Fruit fly (Drosophila melanogaster) whole organism, adult: ENCODE measurements around the gene CG16711.
A peak's percentile ranks its signal among the peaks of the same experiment; 100 is the strongest.

ENCODE experiments used
- CG11617 ChIP-seq: fragments of 200-800 bp; sonication (Bioruptor generic); optimal IDR thresholded peaks from 2 replicates; lab custom pipeline; 2017; ENCODE audit warnings: mild to moderate bottlenecking, missing biosample characterization, missing genetic modification reagents, missing genetic modification characterization
- CG5204 ChIP-seq: fragments of 200-800 bp; sonication (Bioruptor generic); optimal IDR thresholded peaks from 2 replicates; lab custom pipeline; 2016; ENCODE audit warnings: missing biosample characterization, missing genetic modification characterization
- Crg-1 ChIP-seq: fragments of 200-800 bp; sonication (Bioruptor generic); optimal IDR thresholded peaks from 2 replicates; lab custom pipeline; 2016; ENCODE audit warnings: missing biosample characterization, missing genetic modification characterization
- Hr96 ChIP-seq: fragments of 200-800 bp; sonication (Bioruptor generic); optimal IDR thresholded peaks from 2 replicates; lab custom pipeline; 2016; ENCODE audit warnings: missing biosample characterization, missing genetic modification characterization
- bab1 ChIP-seq: fragments of 200-800 bp; sonication (Bioruptor generic); optimal IDR thresholded peaks from 3 replicates; lab custom pipeline; 2019; ENCODE audit warnings: missing biosample characterization, mild to moderate bottlenecking, missing genetic modification characterization, moderate library complexity
- cnc ChIP-seq, 2 experiments: fragments of >200 bp; optimal IDR thresholded peaks; 2 replicates each; lab custom pipeline; 2017
- kay ChIP-seq: fragments of 200-800 bp; sonication (Bioruptor generic); peaks from one replicate; lab custom pipeline; 2016; ENCODE audit warnings: missing biosample characterization, missing genetic modification characterization, borderline replicate concordance
- toe ChIP-seq: fragments of 200-800 bp; sonication (Bioruptor generic); optimal IDR thresholded peaks from 2 replicates; lab custom pipeline; 2016; ENCODE audit warnings: missing biosample characterization, missing genetic modification characterization

DNA sequence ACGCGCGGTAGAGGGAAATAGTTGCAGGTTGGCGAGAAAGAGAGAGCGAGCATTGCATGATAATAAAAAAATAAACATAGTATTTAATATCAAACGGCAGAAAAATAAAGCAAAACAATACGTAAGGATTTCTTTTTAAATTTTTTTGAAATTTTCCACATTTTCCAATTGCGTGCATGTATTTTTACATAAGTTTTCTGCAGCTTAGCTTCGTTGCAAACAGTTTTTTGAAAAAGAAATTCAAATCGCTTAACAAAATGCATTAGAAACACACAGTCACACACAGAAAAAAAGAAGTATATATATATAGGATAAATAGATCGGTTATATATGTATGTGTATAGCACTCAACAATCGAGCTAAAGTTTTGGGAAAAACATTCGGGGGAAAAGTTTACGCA, 15.5 kb upstream of the CG16711 start:
- TF ChIP-seq Hr96 (no peak), CG11617 (GFP tag; lab: Kevin White, UChicago) (no peak), CG5204 (GFP tag; lab: Kevin White, UChicago) (no peak), bab1 (GFP tag; lab: Kevin White, UChicago) (no peak), cnc (optimal IDR thresholded peaks at IDR 0.05; lab: Kevin White, UChicago) (no peak), Crg-1 (GFP tag; lab: Kevin White, UChicago) (no peak), toe (GFP tag; lab: Kevin White, UChicago) (no peak), kay (GFP tag; lab: Kevin White, UChicago) (peak; percentile 97)
